Worm (Caenorhabditis elegans) whole organism, young adult: ENCODE data around the gene T09D3.3.
A peak's percentile ranks its signal among the peaks of the same experiment; 100 is the strongest.

Experiments used
- Y53G8AR.9 ChIP-seq: fragments of 200-800 bp; sonication (Bioruptor generic); conservative IDR thresholded peaks from 2 replicates; pipeline ENCODE4 v1.3.6; 2022; ENCODE audit warnings: missing genetic modification reagents, missing genetic modification characterization, missing compliant biosample characterization
- Y56A3A.18 ChIP-seq: fragments of 200-800 bp; sonication (Bioruptor generic); IDR thresholded peaks from 2 replicates; pipeline ENCODE4 v1.3.6; 2022; ENCODE audit warnings: missing genetic modification reagents, missing genetic modification characterization, missing compliant biosample characterization
- Y67H2A.10 ChIP-seq: fragments of 200-800 bp; sonication (Bioruptor generic); conservative IDR thresholded peaks from 2 replicates; pipeline ENCODE4 v1.3.6; 2022; ENCODE audit warnings: missing genetic modification reagents, missing genetic modification characterization, missing compliant biosample characterization
- akir-1 ChIP-seq: fragments of 200-800 bp; sonication (Bioruptor generic); optimal IDR thresholded peaks from 2 replicates; lab custom pipeline; 2018; ENCODE audit warnings: mild to moderate bottlenecking, missing genetic modification characterization, moderate library complexity, missing compliant biosample characterization
- attf-3 ChIP-seq: fragments of 200-800 bp; sonication (Bioruptor generic); conservative IDR thresholded peaks from 2 replicates; pipeline ENCODE4 v1.3.6; 2022; ENCODE audit warnings: missing genetic modification reagents, missing genetic modification characterization, missing compliant biosample characterization
- attf-5 ChIP-seq: fragments of 200-800 bp; sonication (Bioruptor generic); optimal IDR thresholded peaks from 2 replicates; lab custom pipeline; 2018; ENCODE audit warnings: mild to moderate bottlenecking, missing genetic modification characterization, missing compliant biosample characterization
- cebp-2 ChIP-seq: fragments of 200-800 bp; sonication (Bioruptor generic); IDR thresholded peaks from 2 replicates; pipeline ENCODE4 v1.3.6; 2022; ENCODE audit warnings: missing genetic modification characterization, missing compliant biosample characterization
- ceh-27 ChIP-seq: fragments of 200-800 bp; sonication (Bioruptor generic); optimal IDR thresholded peaks from 2 replicates; lab custom pipeline; 2018; ENCODE audit warnings: mild to moderate bottlenecking, missing genetic modification characterization, moderate library complexity, missing compliant biosample characterization
- ceh-79 ChIP-seq: sonication (generic microtip); optimal IDR thresholded peaks from 2 replicates; lab custom pipeline; 2017; ENCODE audit warnings: mild to moderate bottlenecking, missing genetic modification characterization, missing compliant biosample characterization
- die-1 ChIP-seq: sonication (generic microtip); optimal IDR thresholded peaks from 2 replicates; lab custom pipeline; 2016; ENCODE audit warnings: missing genotype, mild to moderate bottlenecking, missing genetic modification characterization, missing compliant biosample characterization
- dpff-1 ChIP-seq: sonication (generic microtip); optimal IDR thresholded peaks from 2 replicates; lab custom pipeline; 2017; ENCODE audit warnings: mild to moderate bottlenecking, missing genetic modification characterization, missing compliant biosample characterization
- egl-18 ChIP-seq: fragments of 200-800 bp; sonication (Bioruptor generic); IDR thresholded peaks from 2 replicates; pipeline ENCODE4 v1.3.6; 2022; ENCODE audit warnings: missing genetic modification reagents, missing genetic modification characterization, missing compliant biosample characterization
- ekl-4 ChIP-seq: fragments of 200-800 bp; sonication (Bioruptor generic); IDR thresholded peaks from 2 replicates; pipeline ENCODE4 v1.3.6; 2022; ENCODE audit warnings: missing genetic modification reagents, missing genetic modification characterization, missing compliant biosample characterization
- gei-17 ChIP-seq: fragments of 200-800 bp; sonication (Bioruptor generic); optimal IDR thresholded peaks from 2 replicates; lab custom pipeline; 2018; ENCODE audit warnings: mild to moderate bottlenecking, missing genetic modification characterization, missing compliant biosample characterization
- hmg-1.2 ChIP-seq: fragments of 200-800 bp; sonication (Bioruptor generic); IDR thresholded peaks from 2 replicates; pipeline ENCODE4 v1.3.6; 2022; ENCODE audit warnings: missing genetic modification reagents, missing genetic modification characterization, missing compliant biosample characterization
- let-607 ChIP-seq, 2 experiments: fragments of 200-800 bp in 1 of 2; sonication (Bioruptor generic) in 1 of 2; sonication (generic microtip) in 1 of 2; optimal IDR thresholded peaks; 2 replicates each; lab custom pipeline; 2016 to 2018; ENCODE audit warnings: mild to moderate bottlenecking in 2 of 2, missing compliant biosample characterization in 2 of 2, missing genetic modification characterization in 2 of 2, moderate library complexity in 2 of 2, missing genotype in 1 of 2
- lin-54 ChIP-seq: fragments of 200-800 bp; sonication (Bioruptor generic); optimal IDR thresholded peaks from 2 replicates; lab custom pipeline; 2018; ENCODE audit warnings: mild to moderate bottlenecking, missing genetic modification characterization, missing compliant biosample characterization
- madf-10 ChIP-seq: sonication (generic microtip); optimal IDR thresholded peaks from 2 replicates; lab custom pipeline; 2016; ENCODE audit warnings: mild to moderate bottlenecking, missing genetic modification characterization, missing compliant biosample characterization
- madf-3 ChIP-seq: fragments of 200-800 bp; sonication (Bioruptor generic); IDR thresholded peaks from 2 replicates; pipeline ENCODE4 v1.3.6; 2022; ENCODE audit warnings: missing genetic modification reagents, missing genetic modification characterization, missing compliant biosample characterization
- mxl-1 ChIP-seq: sonication (generic microtip); optimal IDR thresholded peaks from 2 replicates; lab custom pipeline; 2016; ENCODE audit warnings: missing genetic modification characterization, missing compliant biosample characterization
- rec-8 ChIP-seq, 2 experiments: sonication (generic microtip); optimal IDR thresholded peaks; 2 replicates each; lab custom pipeline; 2016; ENCODE audit warnings: mild to moderate bottlenecking in 2 of 2, missing genetic modification characterization in 2 of 2, missing genetic modification reagents in 2 of 2, missing genotype in 2 of 2, missing biosample characterization in 1 of 2, missing compliant biosample characterization in 1 of 2, moderate library complexity in 1 of 2
- repo-1 ChIP-seq: sonication (generic microtip); optimal IDR thresholded peaks from 2 replicates; lab custom pipeline; 2017; ENCODE audit warnings: mild to moderate bottlenecking, missing genetic modification characterization, missing compliant biosample characterization
- sea-2 ChIP-seq: fragments of 200-800 bp; sonication (Bioruptor generic); IDR thresholded peaks from 2 replicates; pipeline ENCODE4 v1.3.6; 2022; ENCODE audit warnings: missing genetic modification characterization, missing compliant biosample characterization
- snpc-1.1 ChIP-seq: sonication (generic microtip); optimal IDR thresholded peaks from 2 replicates; lab custom pipeline; 2017; ENCODE audit warnings: missing genetic modification characterization, mild to moderate bottlenecking, missing compliant biosample characterization, antibody characterized with exemption, moderate library complexity, missing genotype, missing genetic modification reagents; ENCODE audit not compliant: insufficient read depth
- snpc-1.3 ChIP-seq: sonication (generic microtip); optimal IDR thresholded peaks from 2 replicates; lab custom pipeline; 2017; ENCODE audit warnings: missing genetic modification characterization, mild to moderate bottlenecking, missing compliant biosample characterization, antibody characterized with exemption, moderate library complexity, missing genotype, missing genetic modification reagents; ENCODE audit not compliant: insufficient read depth
- tbx-9 ChIP-seq: sonication (generic microtip); optimal IDR thresholded peaks from 2 replicates; lab custom pipeline; 2016; ENCODE audit warnings: borderline replicate concordance, missing genetic modification characterization, inconsistent platforms, missing compliant biosample characterization
- unc-62 ChIP-seq: fragments of 150-350 bp; optimal IDR thresholded peaks from 2 replicates; lab custom pipeline; 2014; ENCODE audit warnings: missing biosample characterization, missing genetic modification reagents, missing genetic modification characterization
- zfh-2 ChIP-seq: fragments of 200-800 bp; sonication (Bioruptor generic); conservative IDR thresholded peaks from 2 replicates; pipeline ENCODE4 v1.3.6; 2022; ENCODE audit warnings: missing genetic modification reagents, missing genetic modification characterization, missing compliant biosample characterization
- ztf-18 ChIP-seq: sonication (generic microtip); optimal IDR thresholded peaks from 2 replicates; lab custom pipeline; 2016; ENCODE audit warnings: missing genotype, mild to moderate bottlenecking, missing genetic modification characterization, missing compliant biosample characterization
- ztf-22 ChIP-seq: fragments of 200-800 bp; sonication (Bioruptor generic); optimal IDR thresholded peaks from 2 replicates; lab custom pipeline; 2018; ENCODE audit warnings: mild to moderate bottlenecking, missing genetic modification characterization, moderate library complexity, missing compliant biosample characterization
- ztf-25 ChIP-seq: fragments of 200-800 bp; sonication (Bioruptor generic); IDR thresholded peaks from 2 replicates; pipeline ENCODE4 v1.3.6; 2022; ENCODE audit warnings: missing genetic modification reagents, missing genetic modification characterization, missing compliant biosample characterization
- ztf-26 ChIP-seq: sonication (generic microtip); optimal IDR thresholded peaks from 2 replicates; lab custom pipeline; 2017; ENCODE audit warnings: missing genetic modification characterization, missing compliant biosample characterization

The T09D3.3 gene

ce11 chrV:5322815-5323214, 26.6 kb downstream of the T09D3.3 start:
- no peak for TF ChIP-seq ztf-26 (tag; lab: Kevin White, UChicago)
- no peak for TF ChIP-seq ceh-27 (GFP tag; lab: Kevin White, UChicago)
- TF ChIP-seq Y53G8AR.9 (GFP tag; lab: Robert Waterston, UW): no peak
- no peak for TF ChIP-seq dpff-1 (tag; lab: Kevin White, UChicago)
- no peak for TF ChIP-seq snpc-1.1 (tag; lab: Kevin White, UChicago)
- TF ChIP-seq madf-3 (GFP tag; lab: Robert Waterston, UW): no peak
- no peak for TF ChIP-seq ekl-4 (GFP tag; lab: Robert Waterston, UW)
- TF ChIP-seq repo-1 (tag; lab: Kevin White, UChicago): no peak
- no peak for TF ChIP-seq ztf-22 (GFP tag; lab: Kevin White, UChicago)
- no peak for TF ChIP-seq rec-8 (tag; optimal IDR thresholded peaks at IDR 0.05; lab: Kevin White, UChicago)
- no peak for TF ChIP-seq cebp-2

- TF ChIP-seq attf-5 (GFP tag; lab: Kevin White, UChicago) (no peak), zfh-2 (GFP tag; lab: Robert Waterston, UW) (peak; percentile 48; the same call in 1 of the 2 replicates)
Measured at ce11 chrV:5319477-5319876, 29.9 kb downstream of the T09D3.3 start, which contains the start of gene ceh-34. TSS of gene ceh-34 (minus strand) at chrV:5319577.

DNA sequence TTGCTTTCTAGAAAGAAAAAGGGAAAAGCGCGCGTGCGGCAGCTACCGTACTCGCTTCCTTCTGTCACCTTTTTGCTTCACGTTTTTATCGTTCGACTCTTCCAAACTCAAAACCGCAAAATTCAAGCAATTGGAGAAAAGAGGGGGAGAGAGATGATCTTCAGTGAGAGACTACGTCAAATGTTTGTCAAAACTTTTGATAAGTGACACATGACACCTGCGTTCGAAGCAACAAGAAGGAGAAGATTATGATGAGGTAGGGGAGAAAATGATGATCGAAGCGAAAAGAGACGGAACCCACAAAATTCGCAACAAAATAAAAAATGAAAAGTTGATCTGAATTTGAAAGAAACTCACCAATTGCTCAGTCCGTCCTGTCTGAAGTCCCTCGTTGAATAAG, 31.0 kb downstream of the T09D3.3 start:
- no peak for TF ChIP-seq ceh-79 (tag; lab: Kevin White, UChicago)
- TF ChIP-seq egl-18 (GFP tag; lab: Robert Waterston, UW): no peak
- TF ChIP-seq Y56A3A.18 (GFP tag; lab: Robert Waterston, UW): no peak
- no peak for TF ChIP-seq die-1
- TF ChIP-seq madf-10 (tag; lab: Kevin White, UChicago): no peak
- no peak for TF ChIP-seq dpff-1 (tag; lab: Kevin White, UChicago)
- no peak for TF ChIP-seq rec-8 (tag; optimal IDR thresholded peaks at IDR 0.05; lab: Kevin White, UChicago)
- TF ChIP-seq mxl-1 (tag; lab: Kevin White, UChicago): no peak
- no peak for TF ChIP-seq ztf-25 (GFP tag; lab: Robert Waterston, UW)
- no peak for TF ChIP-seq ztf-18 (tag; lab: Kevin White, UChicago)
- no peak for TF ChIP-seq lin-54
- TF ChIP-seq akir-1 (GFP tag; lab: Kevin White, UChicago): no peak
- TF ChIP-seq unc-62 (GFP tag; lab: Kevin White, UChicago): no peak
- TF ChIP-seq repo-1 (tag; lab: Kevin White, UChicago): no peak

ce11 chrV:5314104-5314503, 35.3 kb downstream of the T09D3.3 start, which contains the start of gene C10G8.2:
TSS of gene C10G8.2 (plus strand) at chrV:5314404.
- no peak for TF ChIP-seq let-607 (tag; optimal IDR thresholded peaks at IDR 0.05; lab: Kevin White, UChicago)
- no peak for TF ChIP-seq sea-2 (GFP tag; lab: Robert Waterston, UW)
- TF ChIP-seq snpc-1.3 (tag; lab: Kevin White, UChicago): no peak
- TF ChIP-seq akir-1 (GFP tag; lab: Kevin White, UChicago): no peak
- no peak for TF ChIP-seq Y67H2A.10 (GFP tag; lab: Robert Waterston, UW)
- no peak for TF ChIP-seq tbx-9
- no peak for TF ChIP-seq gei-17 (GFP tag; lab: Kevin White, UChicago)
- TF ChIP-seq mxl-1 (tag; lab: Kevin White, UChicago): no peak
- TF ChIP-seq cebp-2: no peak
- no peak for TF ChIP-seq attf-3
- TF ChIP-seq hmg-1.2 (GFP tag; lab: Robert Waterston, UW): no peak
- TF ChIP-seq, all 124 proteins: peak for 0
